Fruit fly (Drosophila melanogaster): ENCODE measurements around the gene CG11583.

- TF ChIP-seq h (optimal IDR thresholded peaks at IDR 0.05) (no peak), tx (GFP tag; optimal IDR thresholded peaks at IDR 0.05) (no peak), nerfin-2 (GFP tag; IDR thresholded peaks at IDR 0.05; ENCODE audit: partially characterized antibody) (no peak), CG8388 (GFP tag; optimal IDR thresholded peaks at IDR 0.05) (no peak), CG12391 (tag; optimal IDR thresholded peaks at IDR 0.05) (no peak), Hmr (GFP tag; optimal IDR thresholded peaks at IDR 0.05) (no peak), pb (GFP tag; optimal IDR thresholded peaks at IDR 0.05) (no peak), her (GFP tag; optimal IDR thresholded peaks at IDR 0.05) (no peak), CG7357 (GFP tag; IDR thresholded peaks at IDR 0.05) (no peak), dysf (GFP tag; IDR thresholded peaks at IDR 0.05) (no peak), Eip74EF (GFP tag; optimal IDR thresholded peaks at IDR 0.05) (no peak), ap (GFP tag; IDR thresholded peaks at IDR 0.05) (no peak), CG2712 (tag; optimal IDR thresholded peaks at IDR 0.05) (no peak)
Observed at dm6 chr3L:4238195-4238594, 44.4 kb downstream of the CG11583 start.
